Worm (Caenorhabditis elegans): Measurements from ENCODE around the gene algn-11.
A peak's percentile ranks its signal among the peaks of the same experiment; 100 is the strongest.

ce11 chrIII:7335220-7335619, 44.9 kb upstream of the algn-11 start, which contains the start of gene F56C9.10:
- TF ChIP-seq ztf-11 (tag; optimal IDR thresholded peaks at IDR 0.05) (no peak), lsy-2 (tag; optimal IDR thresholded peaks at IDR 0.05) (peak; percentile 77 to 89), lin-15B (tag; optimal IDR thresholded peaks at IDR 0.05) (no peak)

Data from whole organism, L4 larva.